Fruit fly (Drosophila melanogaster): Measurements from ENCODE around the gene CG8086.

The CG8086 gene

dm6 chr2L:8232389-8232788 is 24.9 kb downstream of the CG8086 start (continued):
- TF ChIP-seq Jarid2 (GFP tag; optimal IDR thresholded peaks at IDR 0.05), result no peak
- TF ChIP-seq CG18476 (GFP tag; optimal IDR thresholded peaks at IDR 0.05), result no peak
- TF ChIP-seq Ptx1 (GFP tag; IDR thresholded peaks at IDR 0.05), result peak; percentile 29; the same call in 1 of the 2 replicates
- peak; percentile 58 for TF ChIP-seq sens (GFP tag)
- TF ChIP-seq Scr (GFP tag; IDR thresholded peaks at IDR 0.05; ENCODE audit: partially characterized antibody), result no peak
- TF ChIP-seq CG6254 (GFP tag; optimal IDR thresholded peaks at IDR 0.05), result no peak
- no peak for TF ChIP-seq Chrac-16 (GFP tag; optimal IDR thresholded peaks at IDR 0.05)
- 0 out of 3 replicates have a peak, but pooled peaks have one; percentile 23 for TF ChIP-seq dysf (GFP tag; IDR thresholded peaks at IDR 0.05)
- TF ChIP-seq CG1603 (tag; optimal IDR thresholded peaks at IDR 0.05), result peak; percentile 32
- peak; percentile 8 for TF ChIP-seq unpg (GFP tag; optimal IDR thresholded peaks at IDR 0.05)
- 0 out of 2 replicates have a peak, but pooled peaks have one; percentile 10 for TF ChIP-seq CG17328 (GFP tag; IDR thresholded peaks at IDR 0.05)
- TF ChIP-seq nom (GFP tag; optimal IDR thresholded peaks at IDR 0.05), result peak; percentile 90
- peak; percentile 5 for TF ChIP-seq CG30403 (GFP tag; optimal IDR thresholded peaks at IDR 0.05)
- no peak for TF ChIP-seq bcd (GFP tag; optimal IDR thresholded peaks at IDR 0.05)
- TF ChIP-seq Atf6 (GFP tag; IDR thresholded peaks at IDR 0.05), result 0 out of 2 replicates have a peak, but pooled peaks have one; percentile 15
- TF ChIP-seq CG10267 (tag; optimal IDR thresholded peaks at IDR 0.05), result peak; percentile 6
- TF ChIP-seq ken (GFP tag; IDR thresholded peaks at IDR 0.05), result 0 out of 3 replicates have a peak, but pooled peaks have one; percentile 36
- TF ChIP-seq gem (tag; optimal IDR thresholded peaks at IDR 0.05), result peak; percentile 45
- no peak for TF ChIP-seq CG4820 (GFP tag; optimal IDR thresholded peaks at IDR 0.05)
- peak; percentile 80 for TF ChIP-seq Ets65A (GFP tag)
- peak; percentile 8 for TF ChIP-seq CG2712 (tag; optimal IDR thresholded peaks at IDR 0.05)
- peak; percentile 13 for TF ChIP-seq ind (GFP tag; optimal IDR thresholded peaks at IDR 0.05)
- TF ChIP-seq Sox102F (GFP tag; optimal IDR thresholded peaks at IDR 0.05), result peak; percentile 27
- TF ChIP-seq CG31388 (GFP tag; optimal IDR thresholded peaks at IDR 0.05), result no peak
- peak; percentile 66 for TF ChIP-seq Med (GFP tag)
- TF ChIP-seq CG2678 (tag; optimal IDR thresholded peaks at IDR 0.05), result peak; percentile 14
- TF ChIP-seq sens-2 (GFP tag; IDR thresholded peaks at IDR 0.05), result 0 out of 2 replicates have a peak, but pooled peaks have one; percentile 17
- peak; percentile 55; the same call in 1 of the 3 replicates for TF ChIP-seq ci (GFP tag; IDR thresholded peaks at IDR 0.05)
- no peak for TF ChIP-seq Dll (GFP tag; IDR thresholded peaks at IDR 0.05; ENCODE audit: partially characterized antibody)
- 0 out of 2 replicates have a peak, but pooled peaks have one; percentile 13 for TF ChIP-seq CG14441 (GFP tag; IDR thresholded peaks at IDR 0.05)
- peak; percentile 16 for TF ChIP-seq CG11504 (tag; optimal IDR thresholded peaks at IDR 0.05)
- peak; percentile 8 for TF ChIP-seq CG12391 (tag; optimal IDR thresholded peaks at IDR 0.05)
- peak; percentile 87 for TF ChIP-seq Drgx (GFP tag; IDR thresholded peaks at IDR 0.05)

dm6 chr2L:8230255-8230654 is 27.0 kb downstream of the CG8086 start:
- TF ChIP-seq ato (GFP tag; IDR thresholded peaks at IDR 0.05; ENCODE audit: partially characterized antibody) (no peak), gem (tag; optimal IDR thresholded peaks at IDR 0.05) (peak; percentile 15), CG6854 (GFP tag; optimal IDR thresholded peaks at IDR 0.05) (no peak), phol (tag; optimal IDR thresholded peaks at IDR 0.05) (peak; percentile 4), abd-A (tag; optimal IDR thresholded peaks at IDR 0.05) (no peak), Blimp-1 (GFP tag; optimal IDR thresholded peaks at IDR 0.05) (peak; percentile 7)

- TF ChIP-seq Six4 (GFP tag; optimal IDR thresholded peaks at IDR 0.05) (peak; percentile 2), dimm (GFP tag; IDR thresholded peaks at IDR 0.05) (no peak), Ssrp (tag; optimal IDR thresholded peaks at IDR 0.05) (no peak), CG18262 (tag; optimal IDR thresholded peaks at IDR 0.05) (peak; percentile 30), CG17568 (GFP tag; optimal IDR thresholded peaks at IDR 0.05) (no peak), Hr51 (GFP tag; optimal IDR thresholded peaks at IDR 0.05) (peak in 1 of 2 experiments; percentile 35), Sox100B (GFP tag; optimal IDR thresholded peaks at IDR 0.05) (no peak), h (optimal IDR thresholded peaks at IDR 0.05) (no peak), NFAT (GFP tag; IDR thresholded peaks at IDR 0.05) (no peak), cad (GFP tag; optimal IDR thresholded peaks at IDR 0.05) (no peak), CG10274 (GFP tag; optimal IDR thresholded peaks at IDR 0.05) (no peak), ash1 (GFP tag; optimal IDR thresholded peaks at IDR 0.05) (no peak), CG4424 (GFP tag; optimal IDR thresholded peaks at IDR 0.05) (no peak)
These were observed 27.7 kb downstream of the CG8086 start for dm6 chr2L:8229628-8230027.

Measured in whole organism, embryonic.